Fruit fly (Drosophila melanogaster): ENCODE results near the gene CG14840.

DNA sequence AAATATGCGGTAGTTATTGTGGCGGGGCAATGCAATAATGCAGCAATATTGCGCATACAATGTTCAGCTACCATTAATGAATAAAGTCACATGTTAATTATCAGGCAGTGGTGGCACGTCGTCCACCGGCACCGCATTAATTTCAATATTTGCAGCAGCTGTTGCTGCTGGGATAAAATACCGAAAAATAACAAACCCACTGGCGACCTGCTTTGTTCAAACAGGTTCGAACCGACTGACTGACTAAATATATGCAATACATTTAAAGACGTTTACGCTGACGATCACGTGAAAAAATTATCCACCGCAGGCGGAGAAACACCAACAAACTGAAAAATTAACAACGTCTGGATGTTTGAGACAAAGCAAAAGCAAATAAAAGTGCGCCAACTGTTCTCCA, 36.5 kb upstream of the CG14840 start:
- TF ChIP-seq CG8478 (optimal IDR thresholded peaks at IDR 0.05), result no peak
- TF ChIP-seq CTCF (optimal IDR thresholded peaks at IDR 0.05), result no peak

All from S2 (cell line).